Worm (Caenorhabditis elegans) whole organism, late embryonic: ENCODE results near the gene E02C12.6.

ENCODE experiments used
- F13H6.1 ChIP-seq: sonication (generic microtip); optimal IDR thresholded peaks from 2 replicates; lab custom pipeline; 2016; ENCODE audit warnings: missing genetic modification characterization, missing compliant biosample characterization
- K09A11.1 ChIP-seq: sonication (generic microtip); optimal IDR thresholded peaks from 2 replicates; lab custom pipeline; 2017; ENCODE audit warnings: antibody characterized with exemption, mild to moderate bottlenecking, missing genetic modification characterization, missing compliant biosample characterization; ENCODE audit not compliant: insufficient read depth
- ceh-14 ChIP-seq: sonication (generic microtip); optimal IDR thresholded peaks from 2 replicates; lab custom pipeline; 2016; ENCODE audit warnings: missing genotype, missing genetic modification characterization, missing compliant biosample characterization
- ceh-2 ChIP-seq: sonication (generic microtip); optimal IDR thresholded peaks from 2 replicates; lab custom pipeline; 2016; ENCODE audit warnings: missing genotype, missing genetic modification characterization, missing compliant biosample characterization
- ceh-24 ChIP-seq: sonication (generic microtip); optimal IDR thresholded peaks from 2 replicates; lab custom pipeline; 2016; ENCODE audit warnings: mild to moderate bottlenecking, missing genetic modification characterization, missing compliant biosample characterization
- ceh-45 ChIP-seq: fragments of 200-800 bp; sonication (Bioruptor generic); IDR thresholded peaks from 2 replicates; pipeline ENCODE4 v1.3.6; 2022; ENCODE audit warnings: missing genetic modification reagents, missing genetic modification characterization, missing compliant biosample characterization
- ceh-48 ChIP-seq: sonication (generic microtip); optimal IDR thresholded peaks from 2 replicates; lab custom pipeline; 2016; ENCODE audit warnings: missing genetic modification characterization, inconsistent platforms, missing compliant biosample characterization
- che-1 ChIP-seq: sonication (generic microtip); optimal IDR thresholded peaks from 2 replicates; lab custom pipeline; 2016; ENCODE audit warnings: mild to moderate bottlenecking, missing genetic modification characterization, missing compliant biosample characterization
- elt-4 ChIP-seq: sonication (generic microtip); optimal IDR thresholded peaks from 2 replicates; lab custom pipeline; 2016; ENCODE audit warnings: missing genetic modification characterization, missing compliant biosample characterization
- fkh-6 ChIP-seq: sonication (generic microtip); optimal IDR thresholded peaks from 2 replicates; lab custom pipeline; 2016; ENCODE audit warnings: missing genetic modification characterization, missing compliant biosample characterization
- hlh-15 ChIP-seq: sonication (generic microtip); optimal IDR thresholded peaks from 2 replicates; lab custom pipeline; 2016; ENCODE audit warnings: missing genetic modification characterization, missing compliant biosample characterization
- hlh-6 ChIP-seq: sonication (generic microtip); optimal IDR thresholded peaks from 2 replicates; lab custom pipeline; 2016; ENCODE audit warnings: missing genotype, missing genetic modification characterization, missing compliant biosample characterization
- hlh-8 ChIP-seq: sonication (generic microtip); optimal IDR thresholded peaks from 2 replicates; lab custom pipeline; 2016; ENCODE audit warnings: missing genotype, missing genetic modification characterization, missing compliant biosample characterization
- odd-2 ChIP-seq: sonication (generic microtip); optimal IDR thresholded peaks from 2 replicates; lab custom pipeline; 2017; ENCODE audit warnings: antibody characterized with exemption, mild to moderate bottlenecking, missing genetic modification characterization, missing compliant biosample characterization
- pag-3 ChIP-seq: sonication (generic microtip); optimal IDR thresholded peaks from 2 replicates; lab custom pipeline; 2016; ENCODE audit warnings: missing compliant biosample characterization, missing genetic modification characterization, borderline replicate concordance
- pqm-1 ChIP-seq: sonication (generic microtip); optimal IDR thresholded peaks from 2 replicates; lab custom pipeline; 2016; ENCODE audit warnings: missing genetic modification characterization, missing compliant biosample characterization
- syd-9 ChIP-seq: sonication (generic microtip); optimal IDR thresholded peaks from 2 replicates; lab custom pipeline; 2016; ENCODE audit warnings: mild to moderate bottlenecking, missing genetic modification characterization, moderate library complexity, missing compliant biosample characterization
- ttx-3 ChIP-seq: sonication (generic microtip); optimal IDR thresholded peaks from 2 replicates; lab custom pipeline; 2016; ENCODE audit warnings: missing genetic modification reagents, missing genetic modification characterization, missing compliant biosample characterization
- unc-3 ChIP-seq, 2 experiments: fragments of 200-800 bp in 1 of 2; sonication (Bioruptor generic) in 1 of 2; sonication (generic microtip) in 1 of 2; conservative IDR thresholded peaks in 1 of 2; optimal IDR thresholded peaks in 1 of 2; 2 replicates each; pipeline versions ENCODE4 v1.3.6 to Lab custom; 2016 to 2022; ENCODE audit warnings: missing compliant biosample characterization in 2 of 2, missing genetic modification characterization in 2 of 2, missing genetic modification reagents in 1 of 2
- unc-55 ChIP-seq: sonication (generic microtip); optimal IDR thresholded peaks from 2 replicates; lab custom pipeline; 2017; ENCODE audit warnings: missing biosample characterization, missing genetic modification reagents, missing genetic modification characterization
- ztf-16 ChIP-seq: sonication (generic microtip); optimal IDR thresholded peaks from 2 replicates; lab custom pipeline; 2017; ENCODE audit warnings: missing genetic modification characterization, missing compliant biosample characterization

The E02C12.6 gene

ce11 chrV:9324167-9324566 is 46.7 kb downstream of the E02C12.6 start:
- TF ChIP-seq pqm-1 (no peak), hlh-6 (tag; lab: Kevin White, UChicago) (no peak), hlh-8 (tag; lab: Kevin White, UChicago) (no peak), syd-9 (tag; lab: Kevin White, UChicago) (no peak), K09A11.1 (tag; lab: Kevin White, UChicago) (no peak), ceh-24 (tag; lab: Kevin White, UChicago) (no peak)
- TF ChIP-seq, all 69 proteins: peak for 0

ce11 chrV:9322886-9323285 is 48.0 kb downstream of the E02C12.6 start, which contains the start of gene tag-153:
Gene tag-153 (plus strand): TSS chrV:9323085.
- TF ChIP-seq hlh-15 (tag; lab: Kevin White, UChicago) (no peak), fkh-6 (no peak), ztf-16 (no peak), syd-9 (tag; lab: Kevin White, UChicago) (no peak), che-1 (tag; lab: Kevin White, UChicago) (no peak), pag-3 (no peak), hlh-6 (tag; lab: Kevin White, UChicago) (no peak), F13H6.1 (tag; lab: Kevin White, UChicago) (no peak)

- no peak for TF ChIP-seq ceh-45 (GFP tag; lab: Robert Waterston, UW)
- TF ChIP-seq unc-55, result no peak
- no peak for TF ChIP-seq odd-2 (tag; lab: Kevin White, UChicago)
- TF ChIP-seq hlh-8 (tag; lab: Kevin White, UChicago), result no peak
- no peak for TF ChIP-seq unc-3 (GFP tag; conservative IDR thresholded peaks at IDR 0.05; lab: Robert Waterston, UW)
- no peak for TF ChIP-seq unc-3 (tag; optimal IDR thresholded peaks at IDR 0.05; lab: Kevin White, UChicago)
- TF ChIP-seq F13H6.1 (tag; lab: Kevin White, UChicago), result no peak
- no peak for TF ChIP-seq ceh-14
- no peak for TF ChIP-seq ceh-2 (tag; lab: Kevin White, UChicago)
- TF ChIP-seq elt-4 (tag; lab: Kevin White, UChicago), result no peak
- TF ChIP-seq ttx-3 (tag; lab: Kevin White, UChicago), result no peak
- TF ChIP-seq ceh-48 (tag; lab: Kevin White, UChicago), result no peak
- TF ChIP-seq fkh-6, result no peak
Observed at ce11 chrV:9321185-9321584, 49.7 kb downstream of the E02C12.6 start, which contains the start of gene F44A2.7. Gene F44A2.7 (plus strand): TSS chrV:9321485.
